Worm (Caenorhabditis elegans) whole organism, late embryonic: ENCODE data around the gene ceeh-1.
A peak's percentile ranks its signal among the peaks of the same experiment; 100 is the strongest.

ENCODE experiments used
- F13H6.1 ChIP-seq: sonication (generic microtip); optimal IDR thresholded peaks from 2 replicates; lab custom pipeline; 2016; ENCODE audit warnings: missing genetic modification characterization, missing compliant biosample characterization
- K02D7.2 ChIP-seq: sonication (generic microtip); optimal IDR thresholded peaks from 2 replicates; lab custom pipeline; 2017; ENCODE audit warnings: mild to moderate bottlenecking, missing genetic modification characterization, missing compliant biosample characterization
- ceh-2 ChIP-seq: sonication (generic microtip); optimal IDR thresholded peaks from 2 replicates; lab custom pipeline; 2016; ENCODE audit warnings: missing genotype, missing genetic modification characterization, missing compliant biosample characterization
- che-1 ChIP-seq: sonication (generic microtip); optimal IDR thresholded peaks from 2 replicates; lab custom pipeline; 2016; ENCODE audit warnings: mild to moderate bottlenecking, missing genetic modification characterization, missing compliant biosample characterization
- eyg-1 ChIP-seq: sonication (generic microtip); optimal IDR thresholded peaks from 2 replicates; lab custom pipeline; 2016; ENCODE audit warnings: missing genotype, missing genetic modification characterization, missing compliant biosample characterization
- hlh-6 ChIP-seq: sonication (generic microtip); optimal IDR thresholded peaks from 2 replicates; lab custom pipeline; 2016; ENCODE audit warnings: missing genotype, missing genetic modification characterization, missing compliant biosample characterization
- madf-2 ChIP-seq: sonication (generic microtip); optimal IDR thresholded peaks from 2 replicates; lab custom pipeline; 2017; ENCODE audit warnings: missing genetic modification characterization, missing compliant biosample characterization
- nfya-1 ChIP-seq: sonication (generic microtip); optimal IDR thresholded peaks from 2 replicates; lab custom pipeline; 2017; ENCODE audit warnings: missing genetic modification characterization, mild to moderate bottlenecking, missing compliant biosample characterization, antibody characterized with exemption, moderate library complexity
- nhr-11 ChIP-seq: fragments of 150-350 bp; optimal IDR thresholded peaks from 2 replicates; lab custom pipeline; 2014; ENCODE audit warnings: missing biosample characterization, missing genetic modification characterization
- odd-2 ChIP-seq: sonication (generic microtip); optimal IDR thresholded peaks from 2 replicates; lab custom pipeline; 2017; ENCODE audit warnings: antibody characterized with exemption, mild to moderate bottlenecking, missing genetic modification characterization, missing compliant biosample characterization
- pag-3 ChIP-seq: sonication (generic microtip); optimal IDR thresholded peaks from 2 replicates; lab custom pipeline; 2016; ENCODE audit warnings: missing compliant biosample characterization, missing genetic modification characterization, borderline replicate concordance
- sdc-2 ChIP-seq: sonication (generic microtip); optimal IDR thresholded peaks from 2 replicates; lab custom pipeline; 2016; ENCODE audit warnings: missing genotype, missing genetic modification characterization, missing compliant biosample characterization
- syd-9 ChIP-seq: sonication (generic microtip); optimal IDR thresholded peaks from 2 replicates; lab custom pipeline; 2016; ENCODE audit warnings: mild to moderate bottlenecking, missing genetic modification characterization, moderate library complexity, missing compliant biosample characterization
- ztf-16 ChIP-seq: sonication (generic microtip); optimal IDR thresholded peaks from 2 replicates; lab custom pipeline; 2017; ENCODE audit warnings: missing genetic modification characterization, missing compliant biosample characterization

ce11 chrIII:833711-834442 lies 1.8 kb upstream of the ceeh-1 start:
- TF ChIP-seq eyg-1 (tag; lab: Kevin White, UChicago): peak; percentile 26
- TF ChIP-seq F13H6.1 (tag; lab: Kevin White, UChicago): peak; percentile 28
- no peak for TF ChIP-seq hlh-6
- TF ChIP-seq nfya-1 (tag; lab: Kevin White, UChicago): peak; percentile 92
- no peak for TF ChIP-seq odd-2 (tag; lab: Kevin White, UChicago)
- TF ChIP-seq che-1 (tag; lab: Kevin White, UChicago): no peak
- peak; percentile 17 for TF ChIP-seq sdc-2 (tag; lab: Kevin White, UChicago)
- no peak for TF ChIP-seq syd-9 (tag; lab: Kevin White, UChicago)
- no peak for TF ChIP-seq nhr-11
- TF ChIP-seq K02D7.2 (tag; lab: Kevin White, UChicago): no peak
- no peak for TF ChIP-seq pag-3 (tag; lab: Kevin White, UChicago)
- peak; percentile 35 for TF ChIP-seq madf-2 (tag; lab: Kevin White, UChicago)
- peak; percentile 48 for TF ChIP-seq ceh-2 (tag; lab: Kevin White, UChicago)
- TF ChIP-seq ztf-16 (tag; lab: Kevin White, UChicago): peak; percentile 9
